Worm (Caenorhabditis elegans) whole organism, mixed stage, embryonic: ENCODE results near the gene cst-2.

ENCODE experiments used
- M03D4.4 ChIP-seq: sonication (generic microtip); optimal IDR thresholded peaks from 2 replicates; lab custom pipeline; 2017; ENCODE audit warnings: mild to moderate bottlenecking, missing genetic modification characterization, missing compliant biosample characterization
- bed-3 ChIP-seq: fragments of 200-800 bp; sonication (Bioruptor generic); optimal IDR thresholded peaks from 3 replicates; lab custom pipeline; 2018; ENCODE audit warnings: mild to moderate bottlenecking, missing genetic modification characterization, moderate library complexity, missing compliant biosample characterization
- blmp-1 ChIP-seq: fragments of 150-350 bp; optimal IDR thresholded peaks from 2 replicates; lab custom pipeline; 2014; ENCODE audit warnings: missing biosample characterization, missing genetic modification characterization
- ceh-39 ChIP-seq: fragments of 150-350 bp; optimal IDR thresholded peaks from 2 replicates; lab custom pipeline; 2014; ENCODE audit warnings: missing biosample characterization, missing genetic modification characterization
- ceh-43 ChIP-seq: fragments of 200-800 bp; sonication (Bioruptor generic); optimal IDR thresholded peaks from 2 replicates; lab custom pipeline; 2018; ENCODE audit warnings: mild to moderate bottlenecking, missing genetic modification characterization, moderate library complexity, missing compliant biosample characterization
- ceh-83 ChIP-seq: fragments of 200-800 bp; sonication (Bioruptor generic); optimal IDR thresholded peaks from 2 replicates; lab custom pipeline; 2018; ENCODE audit warnings: mild to moderate bottlenecking, missing genetic modification characterization, missing compliant biosample characterization
- ces-1 ChIP-seq: fragments of 150-350 bp; optimal IDR thresholded peaks from 2 replicates; lab custom pipeline; 2014; ENCODE audit warnings: missing biosample characterization, missing genetic modification reagents, missing genetic modification characterization
- cnd-1 ChIP-seq: fragments of 200-800 bp; sonication (Bioruptor generic); optimal IDR thresholded peaks from 2 replicates; lab custom pipeline; 2018; ENCODE audit warnings: mild to moderate bottlenecking, missing genetic modification characterization, missing compliant biosample characterization
- drap-1 ChIP-seq: fragments of 200-800 bp; sonication (Bioruptor generic); optimal IDR thresholded peaks from 3 replicates; lab custom pipeline; 2018; ENCODE audit warnings: mild to moderate bottlenecking, missing genetic modification characterization, missing compliant biosample characterization
- elt-1 ChIP-seq: sonication (generic microtip); optimal IDR thresholded peaks from 2 replicates; lab custom pipeline; 2017; ENCODE audit warnings: missing genetic modification characterization, mild to moderate bottlenecking, missing compliant biosample characterization, antibody characterized with exemption, moderate library complexity, borderline replicate concordance; ENCODE audit not compliant: insufficient read depth
- flh-1 ChIP-seq: fragments of 200-800 bp; sonication (Bioruptor generic); optimal IDR thresholded peaks from 2 replicates; lab custom pipeline; 2018; ENCODE audit warnings: mild to moderate bottlenecking, missing genetic modification characterization, moderate library complexity, missing compliant biosample characterization
- ham-2 ChIP-seq: fragments of 200-800 bp; sonication (Bioruptor generic); optimal IDR thresholded peaks from 2 replicates; lab custom pipeline; 2018; ENCODE audit warnings: mild to moderate bottlenecking, missing genetic modification characterization, missing compliant biosample characterization
- hlh-1 ChIP-seq: fragments of 150-350 bp; optimal IDR thresholded peaks from 2 replicates; lab custom pipeline; 2014; ENCODE audit warnings: missing biosample characterization, missing genetic modification reagents, missing genetic modification characterization
- lin-13 ChIP-seq: fragments of 150-350 bp; optimal IDR thresholded peaks from 2 replicates; lab custom pipeline; 2014; ENCODE audit warnings: missing biosample characterization, missing genetic modification characterization
- lin-32 ChIP-seq: fragments of 200-800 bp; sonication (Bioruptor generic); optimal IDR thresholded peaks from 2 replicates; lab custom pipeline; 2018; ENCODE audit warnings: mild to moderate bottlenecking, missing genetic modification characterization, missing compliant biosample characterization
- lsy-2 ChIP-seq: fragments of 150-350 bp; optimal IDR thresholded peaks from 2 replicates; lab custom pipeline; 2014; ENCODE audit warnings: missing biosample characterization, missing genetic modification characterization
- mab-5 ChIP-seq: fragments of 150-350 bp; optimal IDR thresholded peaks from 2 replicates; lab custom pipeline; 2014; ENCODE audit warnings: missing biosample characterization, missing genetic modification characterization
- mep-1 ChIP-seq: fragments of 150-350 bp; optimal IDR thresholded peaks from 2 replicates; lab custom pipeline; 2017; ENCODE audit warnings: missing biosample characterization, missing genetic modification reagents, missing genetic modification characterization, inconsistent platforms
- mls-2 ChIP-seq: sonication (generic microtip); optimal IDR thresholded peaks from 2 replicates; lab custom pipeline; 2016; ENCODE audit warnings: mild to moderate bottlenecking, missing genetic modification characterization, moderate library complexity, missing compliant biosample characterization
- nhr-12 ChIP-seq: fragments of 150-350 bp; optimal IDR thresholded peaks from 2 replicates; lab custom pipeline; 2014; ENCODE audit warnings: missing biosample characterization, missing genetic modification characterization
- nhr-2 ChIP-seq: fragments of 150-350 bp; optimal IDR thresholded peaks from 2 replicates; lab custom pipeline; 2014; ENCODE audit warnings: missing biosample characterization, missing genetic modification characterization
- nhr-28 ChIP-seq: fragments of 150-350 bp; optimal IDR thresholded peaks from 2 replicates; lab custom pipeline; 2014; ENCODE audit warnings: missing biosample characterization, missing genetic modification characterization
- nhr-76 ChIP-seq: sonication (generic microtip); optimal IDR thresholded peaks from 2 replicates; lab custom pipeline; 2017; ENCODE audit warnings: missing biosample characterization, missing genetic modification characterization
- pha-4 ChIP-seq: fragments of 150-350 bp; optimal IDR thresholded peaks from 2 replicates; lab custom pipeline; 2018; ENCODE audit warnings: missing biosample characterization, missing genetic modification reagents, missing genetic modification characterization
- sem-2 ChIP-seq: fragments of 200-800 bp; sonication (Bioruptor generic); optimal IDR thresholded peaks from 2 replicates; lab custom pipeline; 2018; ENCODE audit warnings: mild to moderate bottlenecking, missing genetic modification characterization, missing compliant biosample characterization
- snpc-4 ChIP-seq: fragments of 150-350 bp; optimal IDR thresholded peaks from 2 replicates; lab custom pipeline; 2014; ENCODE audit warnings: missing biosample characterization, missing genetic modification characterization
- sptf-1 ChIP-seq: sonication (generic microtip); optimal IDR thresholded peaks from 2 replicates; lab custom pipeline; 2017; ENCODE audit warnings: mild to moderate bottlenecking, missing genetic modification characterization, moderate library complexity, missing compliant biosample characterization
- tbx-8 ChIP-seq: fragments of 200-800 bp; sonication (Bioruptor generic); optimal IDR thresholded peaks from 2 replicates; lab custom pipeline; 2018; ENCODE audit warnings: mild to moderate bottlenecking, missing genetic modification characterization, moderate library complexity, missing compliant biosample characterization
- unc-120 ChIP-seq: sonication (generic microtip); optimal IDR thresholded peaks from 2 replicates; lab custom pipeline; 2017; ENCODE audit warnings: missing genetic modification characterization, missing compliant biosample characterization; ENCODE audit not compliant: poor library complexity, severe bottlenecking
- unc-39 ChIP-seq: fragments of 150-350 bp; optimal IDR thresholded peaks from 2 replicates; lab custom pipeline; 2014; ENCODE audit warnings: missing biosample characterization, missing genetic modification characterization
- zip-8 ChIP-seq: fragments of 150-350 bp; optimal IDR thresholded peaks from 2 replicates; lab custom pipeline; 2014; ENCODE audit warnings: missing biosample characterization, missing genetic modification characterization
- ztf-11 ChIP-seq: fragments of 150-350 bp; optimal IDR thresholded peaks from 2 replicates; lab custom pipeline; 2014; ENCODE audit warnings: missing biosample characterization, missing genetic modification characterization

The cst-2 gene

DNA sequence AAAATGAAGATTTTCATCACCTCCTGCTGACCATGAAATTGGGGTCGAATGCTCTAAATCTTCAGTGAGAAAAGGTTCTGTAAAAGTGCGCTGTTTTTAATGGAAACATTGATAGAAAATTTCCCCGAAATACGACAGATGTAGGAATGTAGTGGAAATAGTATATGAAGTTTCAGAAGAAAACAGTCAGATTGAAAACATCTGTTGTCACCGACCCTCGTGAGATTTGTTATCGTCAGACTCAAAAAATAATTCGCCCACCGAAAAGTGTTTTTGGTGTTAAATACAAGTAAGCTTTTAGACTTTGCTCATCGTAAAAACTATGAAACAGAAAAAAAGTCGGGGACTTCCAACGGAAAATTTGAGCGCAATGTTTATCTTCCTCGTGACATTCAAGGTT, 29.0 kb upstream of the cst-2 start, which contains the start of gene F14H12.8:
TSS of gene F14H12.8 (minus strand) at position 101 of the 400 bp plus-strand sequence.
- TF ChIP-seq nhr-2 (tag; lab: Kevin White, UChicago) (no peak), tbx-8 (no peak), ceh-83 (GFP tag; lab: Kevin White, UChicago) (no peak), mep-1 (no peak), sem-2 (GFP tag; lab: Kevin White, UChicago) (no peak), sptf-1 (tag; lab: Kevin White, UChicago) (no peak), mls-2 (no peak)
- TF ChIP-seq, all 35 proteins: peak for 0

DNA sequence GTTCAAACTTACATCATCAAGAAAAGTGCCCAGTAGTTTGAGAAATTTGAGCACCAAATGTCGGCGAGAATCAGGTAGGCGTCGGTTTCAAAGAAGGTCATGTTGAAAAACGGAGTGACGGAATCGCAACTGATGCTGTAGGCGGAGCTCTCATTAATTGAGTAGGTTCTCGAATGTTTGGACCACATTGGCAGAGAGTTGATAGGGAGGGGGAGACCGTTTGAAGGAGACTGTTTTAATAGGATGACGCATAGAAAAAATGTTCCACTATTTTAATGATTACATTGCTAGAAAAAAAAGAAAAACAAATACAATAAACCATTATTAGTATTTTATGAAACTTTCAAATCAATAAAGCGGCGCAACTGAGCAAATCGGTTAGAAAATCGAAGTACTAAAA, 27.4 kb upstream of the cst-2 start, which contains the start of gene F14H12.17:
TSS of gene F14H12.17 (minus strand) at position 101 of the 400 bp plus-strand sequence.
- TF ChIP-seq cnd-1 (tag; lab: Kevin White, UChicago) (no peak), drap-1 (GFP tag; lab: Kevin White, UChicago) (no peak), ceh-83 (GFP tag; lab: Kevin White, UChicago) (no peak), flh-1 (GFP tag; lab: Kevin White, UChicago) (no peak), lin-32 (GFP tag; lab: Kevin White, UChicago) (no peak), unc-39 (no peak), nhr-76 (no peak), zip-8 (tag; lab: Kevin White, UChicago) (no peak), unc-120 (tag; lab: Kevin White, UChicago) (no peak), elt-1 (tag; lab: Kevin White, UChicago) (no peak), lsy-2 (tag; lab: Kevin White, UChicago) (no peak), nhr-2 (tag; lab: Kevin White, UChicago) (no peak), ceh-39 (no peak), ceh-43 (no peak), snpc-4 (tag; lab: Kevin White, UChicago) (no peak), M03D4.4 (tag; lab: Kevin White, UChicago) (no peak), tbx-8 (no peak)
- TF ChIP-seq, all 35 proteins: peak for 0

DNA sequence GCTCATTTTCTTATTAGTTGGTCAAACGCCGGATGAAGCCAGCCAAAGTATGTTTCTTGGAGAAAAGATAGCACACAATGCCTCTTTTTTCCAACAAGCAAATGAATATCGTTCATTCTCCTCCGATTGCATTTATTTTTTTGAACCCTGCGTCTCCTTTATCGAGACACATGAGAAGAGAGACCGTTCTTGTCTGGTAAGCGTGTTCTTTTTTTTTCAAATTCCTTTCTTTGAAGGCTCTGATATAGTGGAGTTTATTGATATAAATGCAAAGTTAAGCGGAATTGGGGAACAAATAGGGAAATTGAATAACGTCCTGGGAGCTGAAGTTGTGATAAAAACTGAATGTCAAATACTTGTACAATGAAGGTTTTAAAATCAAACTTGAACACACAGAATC, 26.7 kb upstream of the cst-2 start, which contains the start of gene F14H12.7:
TSS of gene F14H12.7 (minus strand) at position 101 of the 400 bp plus-strand sequence.
- no peak for TF ChIP-seq drap-1 (GFP tag; lab: Kevin White, UChicago)
- no peak for TF ChIP-seq lsy-2 (tag; lab: Kevin White, UChicago)
- TF ChIP-seq ztf-11 (tag; lab: Kevin White, UChicago): no peak
- TF ChIP-seq bed-3 (GFP tag; lab: Kevin White, UChicago): no peak
- no peak for TF ChIP-seq ces-1 (GFP tag; lab: Kevin White, UChicago)
- TF ChIP-seq flh-1 (GFP tag; lab: Kevin White, UChicago): no peak
- no peak for TF ChIP-seq lin-32 (GFP tag; lab: Kevin White, UChicago)
- no peak for TF ChIP-seq ham-2 (GFP tag; lab: Kevin White, UChicago)
- TF ChIP-seq mab-5 (tag; lab: Kevin White, UChicago): no peak
- TF ChIP-seq blmp-1 (tag; lab: Kevin White, UChicago): no peak
- TF ChIP-seq M03D4.4 (tag; lab: Kevin White, UChicago): no peak
- TF ChIP-seq elt-1 (tag; lab: Kevin White, UChicago): no peak
- no peak for TF ChIP-seq nhr-76
- TF ChIP-seq nhr-28 (tag; lab: Kevin White, UChicago): no peak
- TF ChIP-seq zip-8 (tag; lab: Kevin White, UChicago): no peak
- no peak for TF ChIP-seq pha-4

DNA sequence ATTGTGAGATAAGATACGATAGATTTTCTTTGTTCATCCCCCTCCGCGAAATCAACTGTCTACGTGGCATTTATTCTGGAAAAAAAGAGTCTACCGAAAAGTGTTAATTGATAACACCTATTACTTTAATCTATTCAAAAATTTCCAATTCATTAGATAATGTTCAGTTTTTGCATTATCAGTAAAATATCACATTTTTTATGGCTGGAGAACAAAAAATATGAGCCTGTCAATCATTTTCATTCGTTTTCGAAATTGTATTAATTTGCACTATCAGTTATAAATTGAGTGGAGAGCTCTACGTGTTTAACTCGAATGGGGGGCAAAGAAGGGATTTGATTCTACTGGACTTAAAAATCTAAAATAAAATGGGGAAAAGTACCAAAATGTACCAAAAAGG, 23.2 kb upstream of the cst-2 start:
- no peak for TF ChIP-seq ham-2 (GFP tag; lab: Kevin White, UChicago)

DNA sequence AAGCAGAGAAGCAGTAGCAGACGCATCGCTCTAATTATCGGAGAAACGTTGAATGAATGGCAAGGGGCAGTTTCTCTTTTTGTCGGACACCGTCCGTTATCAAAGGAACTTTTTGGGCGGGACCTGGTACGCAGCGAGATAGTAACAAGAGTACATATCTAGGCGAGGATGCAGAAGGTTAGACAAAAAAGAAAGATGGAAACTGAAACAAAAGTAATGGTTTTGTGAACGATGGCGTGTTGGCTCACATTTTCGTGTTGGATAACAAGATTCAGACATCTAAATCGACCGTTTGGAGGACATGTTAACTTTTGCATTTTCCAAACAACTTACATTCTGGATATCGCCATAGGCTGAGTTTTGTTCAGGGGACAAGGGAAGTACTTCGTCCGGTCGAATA, 21.6 kb upstream of the cst-2 start, which contains the start of gene F14H12.6:
TSS of gene F14H12.6 (minus strand) at position 101 of the 400 bp plus-strand sequence.
- TF ChIP-seq ztf-11 (tag; lab: Kevin White, UChicago) (no peak), mls-2 (no peak), ceh-43 (no peak), unc-39 (no peak), lin-13 (no peak), ceh-83 (GFP tag; lab: Kevin White, UChicago) (no peak), nhr-2 (tag; lab: Kevin White, UChicago) (no peak), nhr-76 (no peak), ham-2 (GFP tag; lab: Kevin White, UChicago) (no peak), nhr-12 (tag; lab: Kevin White, UChicago) (no peak), mab-5 (tag; lab: Kevin White, UChicago) (no peak), sem-2 (GFP tag; lab: Kevin White, UChicago) (no peak), snpc-4 (tag; lab: Kevin White, UChicago) (no peak), hlh-1 (no peak), pha-4 (no peak), M03D4.4 (tag; lab: Kevin White, UChicago) (no peak)
